Worm (Caenorhabditis elegans) whole organism, L4 larva: ENCODE data around the gene ccz-1.

Source experiments
- F26F4.8 ChIP-seq: fragments of 200-800 bp; sonication (Bioruptor generic); conservative IDR thresholded peaks from 2 replicates; pipeline ENCODE4 v1.3.6; 2022; ENCODE audit warnings: missing genetic modification characterization, missing compliant biosample characterization
- F37D6.2 ChIP-seq: sonication (generic microtip); optimal IDR thresholded peaks from 2 replicates; lab custom pipeline; 2016; ENCODE audit warnings: mild to moderate bottlenecking, missing genetic modification characterization, missing compliant biosample characterization
- T20F7.1 ChIP-seq: fragments of 200-800 bp; sonication (Bioruptor generic); optimal IDR thresholded peaks from 2 replicates; lab custom pipeline; 2018; ENCODE audit warnings: mild to moderate bottlenecking, missing genetic modification characterization, missing compliant biosample characterization
- T26A8.4 ChIP-seq: fragments of 200-800 bp; sonication (Bioruptor generic); IDR thresholded peaks from 2 replicates; pipeline ENCODE4 v1.3.6; 2022; ENCODE audit warnings: missing genetic modification characterization, missing compliant biosample characterization
- Y105C5A.15 ChIP-seq: fragments of 200-800 bp; sonication (Bioruptor generic); IDR thresholded peaks from 2 replicates; pipeline ENCODE4 v1.3.6; 2022; ENCODE audit warnings: missing genetic modification characterization, missing compliant biosample characterization
- Y75B8A.6 ChIP-seq: fragments of 200-800 bp; sonication (Bioruptor generic); IDR thresholded peaks from 2 replicates; pipeline ENCODE4 v1.3.6; 2022; ENCODE audit warnings: missing genetic modification reagents, missing genetic modification characterization, missing compliant biosample characterization
- daf-12 ChIP-seq: fragments of 150-350 bp; optimal IDR thresholded peaks from 2 replicates; lab custom pipeline; 2014; ENCODE audit warnings: missing biosample characterization, missing genetic modification reagents, missing genetic modification characterization
- daf-16 ChIP-seq, 3 experiments: sonication (generic microtip); optimal IDR thresholded peaks; 2 replicates each; lab custom pipeline; 2016 to 2017; ENCODE audit warnings: missing genetic modification characterization in 3 of 3, missing genetic modification reagents in 3 of 3, mild to moderate bottlenecking in 2 of 3, missing compliant biosample characterization in 2 of 3, missing biosample characterization in 1 of 3, moderate library complexity in 1 of 3
- daf-8 ChIP-seq: fragments of 200-800 bp; sonication (Bioruptor generic); IDR thresholded peaks from 2 replicates; pipeline ENCODE4 v1.3.6; 2022; ENCODE audit warnings: missing genetic modification characterization, missing compliant biosample characterization
- dmd-6 ChIP-seq: fragments of 200-800 bp; sonication (Bioruptor generic); IDR thresholded peaks from 2 replicates; pipeline ENCODE4 v1.3.6; 2022; ENCODE audit warnings: missing genetic modification reagents, missing genetic modification characterization, missing compliant biosample characterization
- dmd-8 ChIP-seq: fragments of 200-800 bp; sonication (Bioruptor generic); IDR thresholded peaks from 2 replicates; pipeline ENCODE4 v1.3.6; 2022; ENCODE audit warnings: missing genetic modification characterization, missing compliant biosample characterization
- egl-43 ChIP-seq: fragments of 200-800 bp; sonication (Bioruptor generic); IDR thresholded peaks from 2 replicates; pipeline ENCODE4 v1.3.6; 2022; ENCODE audit warnings: missing genetic modification reagents, missing genetic modification characterization, missing compliant biosample characterization
- fos-1 ChIP-seq: fragments of 150-350 bp; optimal IDR thresholded peaks from 2 replicates; lab custom pipeline; 2014; ENCODE audit warnings: missing biosample characterization, missing genetic modification characterization
- hlh-11 ChIP-seq: fragments of 200-800 bp; sonication (Bioruptor generic); optimal IDR thresholded peaks from 2 replicates; lab custom pipeline; 2018; ENCODE audit warnings: mild to moderate bottlenecking, missing genetic modification characterization, missing compliant biosample characterization
- hlh-30 ChIP-seq: sonication (generic microtip); optimal IDR thresholded peaks from 2 replicates; lab custom pipeline; 2017; ENCODE audit warnings: antibody characterized with exemption, mild to moderate bottlenecking, missing genetic modification characterization, missing compliant biosample characterization; ENCODE audit not compliant: insufficient read depth
- lim-7 ChIP-seq: fragments of 200-800 bp; sonication (Bioruptor generic); IDR thresholded peaks from 2 replicates; pipeline ENCODE4 v1.3.6; 2022; ENCODE audit warnings: missing genetic modification characterization, missing compliant biosample characterization
- lir-3 ChIP-seq: sonication (generic microtip); optimal IDR thresholded peaks from 2 replicates; lab custom pipeline; 2016; ENCODE audit warnings: mild to moderate bottlenecking, missing genetic modification characterization, missing compliant biosample characterization
- lsy-2 ChIP-seq, 2 experiments: fragments of 150-350 bp in 1 of 2; sonication (generic microtip) in 1 of 2; optimal IDR thresholded peaks; 2 replicates each; lab custom pipeline; 2014 to 2017; ENCODE audit warnings: missing biosample characterization in 2 of 2, missing genetic modification characterization in 2 of 2
- madf-5 ChIP-seq, 2 experiments: fragments of 200-800 bp; sonication (Bioruptor generic); IDR thresholded peaks; 2 replicates each; pipeline ENCODE4 v1.3.6; 2022; ENCODE audit warnings: missing compliant biosample characterization in 2 of 2, missing genetic modification characterization in 2 of 2
- mdl-1 ChIP-seq, 2 experiments: fragments of 150-350 bp in 1 of 2; sonication (generic microtip) in 1 of 2; optimal IDR thresholded peaks; 2 replicates each; lab custom pipeline; 2014 to 2017; ENCODE audit warnings: missing biosample characterization in 2 of 2, missing genetic modification characterization in 2 of 2
- mes-2 ChIP-seq: sonication (generic microtip); optimal IDR thresholded peaks from 2 replicates; lab custom pipeline; 2016; ENCODE audit warnings: missing genotype, mild to moderate bottlenecking, missing genetic modification characterization, missing compliant biosample characterization; ENCODE audit not compliant: poor library complexity, severe bottlenecking
- mxl-2 ChIP-seq: fragments of 200-800 bp; sonication (Bioruptor generic); conservative IDR thresholded peaks from 2 replicates; pipeline ENCODE4 v1.3.6; 2022; ENCODE audit warnings: missing genetic modification reagents, missing genetic modification characterization, missing compliant biosample characterization
- nhr-102 ChIP-seq: sonication (generic microtip); optimal IDR thresholded peaks from 2 replicates; lab custom pipeline; 2016; ENCODE audit warnings: mild to moderate bottlenecking, missing genetic modification characterization, moderate library complexity, missing compliant biosample characterization
- nhr-11 ChIP-seq: fragments of 150-350 bp; optimal IDR thresholded peaks from 2 replicates; lab custom pipeline; 2014; ENCODE audit warnings: missing biosample characterization, missing genetic modification characterization
- nhr-28 ChIP-seq: fragments of 150-350 bp; optimal IDR thresholded peaks from 2 replicates; lab custom pipeline; 2014; ENCODE audit warnings: missing biosample characterization, missing genetic modification characterization
- nhr-6 ChIP-seq: fragments of 150-350 bp; optimal IDR thresholded peaks from 2 replicates; lab custom pipeline; 2014; ENCODE audit warnings: missing biosample characterization, missing genetic modification characterization
- nhr-76 ChIP-seq: fragments of 150-350 bp; optimal IDR thresholded peaks from 2 replicates; lab custom pipeline; 2014; ENCODE audit warnings: missing biosample characterization, missing genetic modification characterization
- pqm-1 ChIP-seq: sonication (generic microtip); optimal IDR thresholded peaks from 2 replicates; lab custom pipeline; 2017; ENCODE audit warnings: missing biosample characterization, missing genetic modification characterization
- rbr-2 ChIP-seq: sonication (generic microtip); optimal IDR thresholded peaks from 2 replicates; lab custom pipeline; 2016; ENCODE audit warnings: missing genotype, missing genetic modification characterization, missing compliant biosample characterization
- tag-97 ChIP-seq: fragments of 200-800 bp; sonication (Bioruptor generic); IDR thresholded peaks from 2 replicates; pipeline ENCODE4 v1.3.6; 2022; ENCODE audit warnings: missing genetic modification characterization, missing compliant biosample characterization
- unc-130 ChIP-seq: sonication (generic microtip); optimal IDR thresholded peaks from 2 replicates; lab custom pipeline; 2016; ENCODE audit warnings: missing genetic modification reagents, missing genetic modification characterization, missing compliant biosample characterization
- unc-62 ChIP-seq, 3 experiments: fragments of 150-350 bp in 1 of 3; sonication (generic microtip); optimal IDR thresholded peaks in 2 of 3; peaks in 1 of 3; 1 replicate in 1 of 3; 2 replicates in 2 of 3; lab custom pipeline; 2014 to 2017; ENCODE audit warnings: missing biosample characterization in 3 of 3, missing genetic modification characterization in 3 of 3, missing genetic modification reagents in 3 of 3, missing genotype in 1 of 3
- zfp-3 ChIP-seq: fragments of 200-800 bp; sonication (Bioruptor generic); conservative IDR thresholded peaks from 2 replicates; pipeline ENCODE4 v1.3.6; 2022; ENCODE audit warnings: missing genetic modification reagents, missing genetic modification characterization, missing compliant biosample characterization
- zip-2 ChIP-seq: fragments of 150-350 bp; optimal IDR thresholded peaks from 2 replicates; lab custom pipeline; 2014; ENCODE audit warnings: missing biosample characterization, missing genetic modification characterization

The ccz-1 gene

DNA sequence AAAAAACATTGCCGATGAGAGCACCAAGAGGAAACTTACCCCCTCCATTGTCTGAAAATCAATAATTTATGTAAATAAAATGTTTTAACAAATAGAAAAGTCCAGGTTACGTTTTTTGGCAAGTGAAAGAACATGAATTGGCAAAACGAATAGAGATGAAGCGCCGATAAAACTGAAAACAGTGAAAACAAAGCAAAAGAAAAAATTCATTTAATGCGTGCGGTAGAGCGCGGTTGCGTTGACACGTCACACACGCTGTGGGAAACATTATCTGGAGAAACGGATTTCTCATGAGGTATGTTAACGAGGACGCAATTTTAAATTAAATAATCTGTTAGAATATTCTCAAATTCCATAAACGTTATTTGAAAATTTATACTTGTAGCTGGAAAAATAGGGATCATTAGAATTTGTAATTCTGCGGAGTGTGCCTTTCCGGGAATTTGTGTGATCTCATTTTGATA is 36.6 kb downstream of the ccz-1 start, which contains the start of gene zipt-9 (continued):
- TF ChIP-seq mxl-2 (GFP tag; lab: Robert Waterston, UW) (no peak), fos-1 (no peak), Y75B8A.6 (GFP tag; lab: Robert Waterston, UW) (no peak)

DNA sequence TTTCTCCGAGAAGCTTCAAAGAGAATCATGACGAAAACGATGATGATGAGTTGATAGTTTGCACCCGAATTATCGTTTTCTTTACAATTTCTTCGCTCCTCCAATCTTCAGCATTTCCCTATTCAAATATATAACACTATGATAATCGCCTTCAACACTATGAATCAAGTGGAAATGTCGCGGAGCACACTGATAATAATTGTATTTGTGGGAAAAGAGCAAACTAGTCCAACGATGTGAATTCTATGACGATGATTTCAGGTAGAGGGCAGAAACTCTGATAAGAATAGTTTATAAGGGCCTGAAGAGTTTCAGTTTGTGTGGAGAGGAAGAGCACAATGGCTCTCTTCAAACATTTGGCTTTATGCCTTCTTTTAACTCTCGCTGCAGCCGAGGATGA is 37.9 kb downstream of the ccz-1 start, which contains the start of gene T01D3.6:
T01D3.6 (plus strand) TSS at position 294 of the 400 bp plus-strand sequence.
- peak in 1 of 2 experiments; percentile 95 for TF ChIP-seq unc-62 (GFP tag; optimal IDR thresholded peaks at IDR 0.05 in 1 of 2; lab: Kevin White, UChicago)
- TF ChIP-seq unc-62 (tag; optimal IDR thresholded peaks at IDR 0.05; lab: Kevin White, UChicago), result no peak
- peak; percentile 24 for TF ChIP-seq mes-2
- TF ChIP-seq lim-7 (GFP tag; lab: Robert Waterston, UW), result no peak
- TF ChIP-seq hlh-11, result peak; percentile 52
- peak; percentile 64 for TF ChIP-seq dmd-6
- TF ChIP-seq T26A8.4, result no peak
- TF ChIP-seq Y105C5A.15, result no peak
- no peak for TF ChIP-seq daf-16 (GFP tag; optimal IDR thresholded peaks at IDR 0.05; lab: Kevin White, UChicago)
- peak; percentile 43 for TF ChIP-seq daf-16 (tag; optimal IDR thresholded peaks at IDR 0.05; lab: Kevin White, UChicago)
- TF ChIP-seq pqm-1 (tag; lab: Kevin White, UChicago), result peak; percentile 87
- TF ChIP-seq nhr-6 (tag; lab: Kevin White, UChicago), result peak; percentile 90
- peak; percentile 52 for TF ChIP-seq nhr-28 (tag; lab: Kevin White, UChicago)
- TF ChIP-seq, all 104 proteins: peak for 8

DNA sequence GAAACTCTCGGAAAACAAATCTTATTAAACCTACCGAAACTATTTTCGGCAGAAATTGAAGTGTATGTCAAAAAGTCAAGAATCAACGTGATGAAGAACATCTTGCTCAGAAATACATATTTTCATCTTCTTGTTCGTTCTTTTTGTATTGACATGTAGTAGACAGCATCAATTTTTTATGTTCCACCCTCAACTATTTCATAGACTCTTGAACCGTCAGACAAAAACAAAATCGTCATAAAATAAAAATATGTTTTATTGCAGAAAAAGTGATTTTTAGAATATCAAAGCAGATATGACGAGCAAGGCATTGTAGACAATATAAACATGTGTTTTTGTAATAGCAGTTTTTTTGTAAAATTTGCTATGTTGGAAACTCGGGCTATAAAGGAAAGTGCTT is 46.1 kb downstream of the ccz-1 start, which contains the start of gene F35E12.2:
F35E12.2 (minus strand) TSS at position 101 of the 400 bp plus-strand sequence.
- no peak for TF ChIP-seq pqm-1 (tag; lab: Kevin White, UChicago)
- no peak for TF ChIP-seq mes-2
- no peak for TF ChIP-seq F26F4.8 (GFP tag; lab: Robert Waterston, UW)
- no peak for TF ChIP-seq rbr-2

DNA sequence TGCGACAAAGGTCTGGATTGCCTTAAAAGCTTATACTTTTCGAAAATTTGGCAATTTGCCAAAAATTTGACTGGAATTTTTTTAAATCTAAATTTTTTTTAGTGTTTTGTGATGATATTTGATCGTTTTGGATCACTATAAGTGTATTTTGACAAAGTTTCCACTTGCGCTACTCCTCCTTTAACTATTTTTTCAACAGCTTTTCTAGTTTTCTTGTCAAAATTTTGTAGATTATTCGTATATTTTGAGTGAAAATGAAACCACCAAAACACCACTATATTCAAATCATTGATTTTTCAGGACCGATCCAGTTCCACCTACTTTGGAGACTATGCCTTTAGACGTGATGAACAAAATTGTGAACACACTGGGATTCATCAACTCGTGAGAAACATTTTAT is 46.9 kb downstream of the ccz-1 start, which contains the start of gene fbxa-181:
fbxa-181 (plus strand) TSS at position 301 of the 400 bp plus-strand sequence.
- TF ChIP-seq mes-2, result no peak
- TF ChIP-seq zfp-3 (GFP tag; lab: Robert Waterston, UW), result no peak
- TF ChIP-seq daf-8 (GFP tag; lab: Robert Waterston, UW), result no peak
- TF ChIP-seq nhr-76 (tag; lab: Kevin White, UChicago), result no peak
- TF ChIP-seq hlh-30 (tag; lab: Kevin White, UChicago), result no peak
- TF ChIP-seq daf-12 (tag; lab: Kevin White, UChicago), result no peak
- no peak for TF ChIP-seq zip-2 (tag; lab: Kevin White, UChicago)
- no peak for TF ChIP-seq madf-5 (GFP tag; IDR thresholded peaks at IDR 0.05; lab: Robert Waterston, UW)
- TF ChIP-seq mdl-1 (tag; optimal IDR thresholded peaks at IDR 0.05; lab: Kevin White, UChicago), result no peak
- TF ChIP-seq T20F7.1 (GFP tag; lab: Kevin White, UChicago), result no peak
- TF ChIP-seq egl-43 (GFP tag; lab: Robert Waterston, UW), result no peak
- no peak for TF ChIP-seq nhr-102 (tag; lab: Kevin White, UChicago)
- no peak for TF ChIP-seq dmd-8 (GFP tag; lab: Robert Waterston, UW)
- no peak for TF ChIP-seq lim-7 (GFP tag; lab: Robert Waterston, UW)
- TF ChIP-seq tag-97 (GFP tag; lab: Robert Waterston, UW), result no peak
- TF ChIP-seq lir-3 (tag; lab: Kevin White, UChicago), result no peak
- no peak for TF ChIP-seq F37D6.2 (tag; lab: Kevin White, UChicago)
- TF ChIP-seq lsy-2 (tag; optimal IDR thresholded peaks at IDR 0.05; lab: Kevin White, UChicago), result no peak
- no peak for TF ChIP-seq nhr-11 (tag; lab: Kevin White, UChicago)
- TF ChIP-seq unc-130, result no peak
